Fruit fly (Drosophila melanogaster) whole organism, embryonic: ENCODE results near the gene Patr-1.

Experiments
- BtbVII ChIP-seq: fragments of 200-800 bp; sonication (Bioruptor generic); optimal IDR thresholded peaks from 3 replicates; lab custom pipeline; 2017; ENCODE audit warnings: missing biosample characterization, mild to moderate bottlenecking, missing genetic modification characterization
- CG12219 ChIP-seq: fragments of 200-800 bp; sonication (Bioruptor generic); optimal IDR thresholded peaks from 3 replicates; lab custom pipeline; 2018; ENCODE audit warnings: missing biosample characterization, mild to moderate bottlenecking, missing genetic modification characterization
- CG12769 ChIP-seq: fragments of 200-800 bp; sonication (Bioruptor generic); optimal IDR thresholded peaks from 2 replicates; lab custom pipeline; 2019; ENCODE audit warnings: missing biosample characterization, mild to moderate bottlenecking, missing genetic modification characterization, moderate library complexity
- CG13424 ChIP-seq: fragments of 200-800 bp; sonication (Bioruptor generic); optimal IDR thresholded peaks from 2 replicates; lab custom pipeline; 2019; ENCODE audit warnings: missing biosample characterization, mild to moderate bottlenecking, missing genetic modification characterization, moderate library complexity
- CG18764 ChIP-seq: fragments of 200-800 bp; sonication (Bioruptor generic); optimal IDR thresholded peaks from 3 replicates; lab custom pipeline; 2016; ENCODE audit warnings: missing biosample characterization, missing genetic modification characterization
- CG32772 ChIP-seq: fragments of 200-800 bp; sonication (Bioruptor generic); IDR thresholded peaks from 2 replicates; pipeline ENCODE4 v1.3.6; 2022; ENCODE audit warnings: missing biosample characterization, missing genetic modification characterization
- CG3407 ChIP-seq: fragments of 200-800 bp; sonication (Bioruptor generic); optimal IDR thresholded peaks from 2 replicates; lab custom pipeline; 2018; ENCODE audit warnings: missing biosample characterization, mild to moderate bottlenecking, missing genetic modification characterization
- CG3847 ChIP-seq: fragments of 200-800 bp; sonication (Bioruptor generic); IDR thresholded peaks from 2 replicates; pipeline ENCODE4 v1.3.6; 2022; ENCODE audit warnings: missing biosample characterization, missing genetic modification characterization
- CG3995 ChIP-seq: fragments of 200-800 bp; sonication (Bioruptor generic); optimal IDR thresholded peaks from 3 replicates; lab custom pipeline; 2016; ENCODE audit warnings: missing biosample characterization, missing genetic modification characterization
- CG4360 ChIP-seq: fragments of 200-800 bp; sonication (Bioruptor generic); IDR thresholded peaks from 2 replicates; pipeline ENCODE4 v1.3.6; 2022; ENCODE audit warnings: missing biosample characterization, missing genetic modification characterization
- CG4424 ChIP-seq: fragments of 200-800 bp; sonication (Bioruptor generic); optimal IDR thresholded peaks from 3 replicates; lab custom pipeline; 2016; ENCODE audit warnings: missing biosample characterization, missing genetic modification characterization
- CG5180 ChIP-seq: fragments of 200-800 bp; sonication (Bioruptor generic); optimal IDR thresholded peaks from 3 replicates; lab custom pipeline; 2017; ENCODE audit warnings: missing biosample characterization, missing genetic modification characterization, mild to moderate bottlenecking, moderate library complexity, missing genetic modification reagents
- CG6272 ChIP-seq: fragments of 200-800 bp; sonication (Bioruptor generic); IDR thresholded peaks from 2 replicates; pipeline ENCODE4 v1.3.6; 2022; ENCODE audit warnings: missing biosample characterization, missing genetic modification characterization
- CG6813 ChIP-seq: fragments of 200-800 bp; sonication (Bioruptor generic); optimal IDR thresholded peaks from 2 replicates; lab custom pipeline; 2017; ENCODE audit warnings: missing biosample characterization, missing genetic modification characterization, mild to moderate bottlenecking, moderate library complexity, missing genetic modification reagents
- CG7556 ChIP-seq: fragments of 200-800 bp; sonication (Bioruptor generic); optimal IDR thresholded peaks from 2 replicates; lab custom pipeline; 2017; ENCODE audit warnings: missing biosample characterization, mild to moderate bottlenecking, missing genetic modification characterization
- CG7987 ChIP-seq: fragments of 200-800 bp; sonication (Bioruptor generic); optimal IDR thresholded peaks from 2 replicates; lab custom pipeline; 2018; ENCODE audit warnings: missing biosample characterization, mild to moderate bottlenecking, missing genetic modification characterization, moderate library complexity
- CoRest ChIP-seq: fragments of 200-800 bp; sonication (Bioruptor generic); optimal IDR thresholded peaks from 3 replicates; lab custom pipeline; 2018; ENCODE audit warnings: missing biosample characterization, mild to moderate bottlenecking, missing genetic modification characterization, moderate library complexity
- D19A ChIP-seq: fragments of 200-800 bp; optimal IDR thresholded peaks from 3 replicates; lab custom pipeline; 2019; ENCODE audit warnings: missing biosample characterization, mild to moderate bottlenecking, missing genetic modification characterization, moderate library complexity
- Dll ChIP-seq: fragments of 200-800 bp; sonication (Bioruptor generic); IDR thresholded peaks from 4 replicates; pipeline ENCODE4 v1.3.6; 2022; ENCODE audit warnings: missing biosample characterization, missing genetic modification characterization; ENCODE audit not compliant: partially characterized antibody
- E2f2 ChIP-seq: fragments of 200-800 bp; sonication (Bioruptor generic); IDR thresholded peaks from 2 replicates; pipeline ENCODE4 v1.3.6; 2022; ENCODE audit warnings: missing biosample characterization, missing genetic modification characterization
- Ets65A ChIP-seq: fragments of 200-800 bp; sonication (Bioruptor generic); peaks from one replicate; lab custom pipeline; 2016; ENCODE audit warnings: missing biosample characterization, missing genetic modification characterization
- Fer3 ChIP-seq: fragments of 200-800 bp; sonication (Bioruptor generic); optimal IDR thresholded peaks from 2 replicates; lab custom pipeline; 2018; ENCODE audit warnings: missing biosample characterization, mild to moderate bottlenecking, missing genetic modification characterization, moderate library complexity
- HLH3B ChIP-seq: fragments of 200-800 bp; sonication (Bioruptor generic); IDR thresholded peaks from 2 replicates; pipeline ENCODE4 v1.3.6; 2022; ENCODE audit warnings: missing biosample characterization, missing genetic modification characterization
- HLH54F ChIP-seq: fragments of 200-800 bp; sonication (Bioruptor generic); optimal IDR thresholded peaks from 3 replicates; lab custom pipeline; 2016; ENCODE audit warnings: missing biosample characterization, missing genetic modification characterization
- HLHmδ ChIP-seq: fragments of 200-800 bp; sonication (Bioruptor generic); optimal IDR thresholded peaks from 2 replicates; lab custom pipeline; 2018; ENCODE audit warnings: missing biosample characterization, mild to moderate bottlenecking, missing genetic modification characterization, moderate library complexity
- HmgD ChIP-seq: fragments of 200-800 bp; sonication (Bioruptor generic); optimal IDR thresholded peaks from 3 replicates; lab custom pipeline; 2016; ENCODE audit warnings: missing biosample characterization, missing genetic modification characterization
- Lhr ChIP-seq: fragments of 200-800 bp; sonication (Bioruptor generic); optimal IDR thresholded peaks from 3 replicates; lab custom pipeline; 2017; ENCODE audit warnings: mild to moderate bottlenecking, missing biosample characterization, missing genetic modification reagents, missing genetic modification characterization
- MBD-R2 ChIP-seq: fragments of 200-800 bp; sonication (Bioruptor generic); IDR thresholded peaks from 2 replicates; pipeline ENCODE4 v1.3.6; 2022; ENCODE audit warnings: missing biosample characterization, missing genetic modification characterization
- Nf-YB ChIP-seq: fragments of 200-800 bp; sonication (Bioruptor generic); optimal IDR thresholded peaks from 3 replicates; lab custom pipeline; 2019; ENCODE audit warnings: missing biosample characterization, mild to moderate bottlenecking, missing genetic modification characterization, moderate library complexity
- abd-A ChIP-seq: fragments of 200-800 bp; sonication (Bioruptor generic); optimal IDR thresholded peaks from 3 replicates; lab custom pipeline; 2019; ENCODE audit warnings: missing biosample characterization, mild to moderate bottlenecking, missing genetic modification characterization, moderate library complexity
- ara ChIP-seq: fragments of 200-800 bp; sonication (Bioruptor generic); IDR thresholded peaks from 2 replicates; pipeline ENCODE4 v1.3.6; 2022; ENCODE audit warnings: missing biosample characterization, missing genetic modification characterization
- bbx ChIP-seq: fragments of 200-800 bp; sonication (Bioruptor generic); IDR thresholded peaks from 2 replicates; pipeline ENCODE4 v1.3.6; 2022; ENCODE audit warnings: missing biosample characterization, missing genetic modification characterization; ENCODE audit not compliant: partially characterized antibody
- bsh ChIP-seq, 2 experiments: fragments of 200-800 bp; sonication (Bioruptor generic); optimal IDR thresholded peaks; 2 replicates each; lab custom pipeline; 2017 to 2018; ENCODE audit warnings: mild to moderate bottlenecking in 2 of 2, missing biosample characterization in 2 of 2, missing genetic modification characterization in 2 of 2, moderate library complexity in 1 of 2
- cato ChIP-seq: fragments of 200-800 bp; sonication (Bioruptor generic); optimal IDR thresholded peaks from 2 replicates; lab custom pipeline; 2016; ENCODE audit warnings: missing biosample characterization, missing genetic modification characterization, borderline replicate concordance
- ci ChIP-seq: fragments of 200-800 bp; sonication (Bioruptor generic); IDR thresholded peaks from 3 replicates; pipeline ENCODE4 v1.3.6; 2022; ENCODE audit warnings: missing biosample characterization, missing genetic modification characterization
- dm ChIP-seq: fragments of 200-800 bp; sonication (Bioruptor generic); optimal IDR thresholded peaks from 3 replicates; lab custom pipeline; 2016; ENCODE audit warnings: missing biosample characterization, missing genetic modification characterization
- dmrt99B ChIP-seq: fragments of 200-800 bp; sonication (Bioruptor generic); optimal IDR thresholded peaks from 2 replicates; lab custom pipeline; 2018; ENCODE audit warnings: missing biosample characterization, mild to moderate bottlenecking, missing genetic modification characterization, moderate library complexity
- fd64A ChIP-seq: fragments of 200-800 bp; sonication (Bioruptor generic); optimal IDR thresholded peaks from 3 replicates; lab custom pipeline; 2018; ENCODE audit warnings: missing biosample characterization, mild to moderate bottlenecking, missing genetic modification characterization
- fru ChIP-seq: fragments of >200 bp; optimal IDR thresholded peaks from 2 replicates; lab custom pipeline; 2017
- hth ChIP-seq: fragments of >200 bp; optimal IDR thresholded peaks from 2 replicates; lab custom pipeline; 2017; ENCODE audit warnings: inconsistent platforms
- kay ChIP-seq: fragments of 200-800 bp; sonication (Bioruptor generic); optimal IDR thresholded peaks from 2 replicates; lab custom pipeline; 2016; ENCODE audit warnings: missing biosample characterization, missing genetic modification characterization
- klu ChIP-seq: fragments of 200-800 bp; sonication (Bioruptor generic); IDR thresholded peaks from 2 replicates; pipeline ENCODE4 v1.3.6; 2022; ENCODE audit warnings: missing biosample characterization, missing genetic modification characterization
- knrl ChIP-seq: fragments of 200-800 bp; sonication (Bioruptor generic); IDR thresholded peaks from 3 replicates; pipeline ENCODE4 v1.3.6; 2022; ENCODE audit warnings: missing biosample characterization, missing genetic modification characterization; ENCODE audit not compliant: partially characterized antibody
- oc ChIP-seq: fragments of 200-800 bp; sonication (Bioruptor generic); optimal IDR thresholded peaks from 2 replicates; lab custom pipeline; 2018; ENCODE audit warnings: missing biosample characterization, mild to moderate bottlenecking, missing genetic modification characterization, moderate library complexity
- pros ChIP-seq: fragments of 200-800 bp; sonication (Bioruptor generic); optimal IDR thresholded peaks from 3 replicates; lab custom pipeline; 2019; ENCODE audit warnings: missing biosample characterization, mild to moderate bottlenecking, missing genetic modification characterization, moderate library complexity
- rib ChIP-seq: fragments of 200-800 bp; sonication (Bioruptor generic); IDR thresholded peaks from 2 replicates; pipeline ENCODE4 v1.3.6; 2022; ENCODE audit warnings: missing biosample characterization, missing genetic modification characterization
- sima ChIP-seq: fragments of 200-800 bp; sonication (Bioruptor generic); optimal IDR thresholded peaks from 2 replicates; lab custom pipeline; 2016; ENCODE audit warnings: missing biosample characterization, missing genetic modification characterization
- slbo ChIP-seq: fragments of 200-800 bp; sonication (Bioruptor generic); IDR thresholded peaks from 2 replicates; pipeline ENCODE4 v1.3.6; 2022; ENCODE audit warnings: missing biosample characterization, missing genetic modification characterization
- slp2 ChIP-seq: fragments of 200-800 bp; sonication (Bioruptor generic); optimal IDR thresholded peaks from 2 replicates; lab custom pipeline; 2016; ENCODE audit warnings: missing biosample characterization, missing genetic modification characterization
- ssp ChIP-seq: fragments of 200-800 bp; sonication (Bioruptor generic); IDR thresholded peaks from 2 replicates; pipeline ENCODE4 v1.3.6; 2022; ENCODE audit warnings: missing biosample characterization, missing genetic modification characterization
- trem ChIP-seq: fragments of 200-800 bp; optimal IDR thresholded peaks from 3 replicates; lab custom pipeline; 2019; ENCODE audit warnings: missing biosample characterization, mild to moderate bottlenecking, missing genetic modification characterization, moderate library complexity

Patr-1 gene

dm6 chr3R:17077968-17078417 is 34.6 kb downstream of the Patr-1 start:
- TF ChIP-seq MBD-R2 (GFP tag; lab: Robert Waterston, UW) = no peak; the same call in 1 of the 2 replicates
- no peak for TF ChIP-seq oc
- TF ChIP-seq hth (lab: Kevin White, UChicago) = no peak
- TF ChIP-seq CG7987 (GFP tag; lab: Kevin White, UChicago) = peak; percentile 78
- no peak for TF ChIP-seq dmrt99B (tag; lab: Kevin White, UChicago)
- no peak for TF ChIP-seq slp2 (GFP tag; lab: Kevin White, UChicago)
- TF ChIP-seq ara (GFP tag; lab: Robert Waterston, UW) = no peak
- TF ChIP-seq trem (tag; lab: Kevin White, UChicago) = no peak
- no peak for TF ChIP-seq kay (GFP tag; lab: Kevin White, UChicago)
- no peak for TF ChIP-seq bsh (GFP tag; optimal IDR thresholded peaks at IDR 0.05; lab: Kevin White, UChicago)
- peak; percentile 43; the same call in 1 of the 2 replicates for TF ChIP-seq HLH3B (GFP tag; lab: Robert Waterston, UW)
- TF ChIP-seq CG13424 (tag; lab: Kevin White, UChicago) = no peak
- TF ChIP-seq ssp = no peak
- no peak for TF ChIP-seq CG6272 (GFP tag; lab: Robert Waterston, UW)
- TF ChIP-seq pros = peak; percentile 20
- no peak for TF ChIP-seq Nf-YB (GFP tag; lab: Kevin White, UChicago)
- no peak for TF ChIP-seq E2f2
- TF ChIP-seq ci (GFP tag; lab: Robert Waterston, UW) = peak; percentile 32; the same call in 2 of the 3 replicates
- no peak for TF ChIP-seq HmgD
- TF ChIP-seq CG7556 (GFP tag; lab: Kevin White, UChicago) = no peak
- TF ChIP-seq Ets65A (GFP tag; lab: Kevin White, UChicago) = no peak
- no peak for TF ChIP-seq HLH54F (GFP tag; lab: Kevin White, UChicago)
- TF ChIP-seq sima (GFP tag; lab: Kevin White, UChicago) = no peak
- TF ChIP-seq HLHmδ (GFP tag; lab: Kevin White, UChicago) = peak; percentile 51
- no peak for TF ChIP-seq CG32772 (GFP tag; lab: Robert Waterston, UW)
- no peak for TF ChIP-seq CG4424
- peak; percentile 3 for TF ChIP-seq CG6813 (GFP tag; lab: Kevin White, UChicago)
- TF ChIP-seq CG3847 = no peak
- TF ChIP-seq fd64A (GFP tag; lab: Kevin White, UChicago) = no peak
- TF ChIP-seq fru (lab: Kevin White, UChicago) = no peak
- no peak for TF ChIP-seq Lhr
- TF ChIP-seq CG3995 (GFP tag; lab: Kevin White, UChicago) = no peak
- TF ChIP-seq CG4360 (GFP tag; lab: Robert Waterston, UW) = no peak
- no peak for TF ChIP-seq Dll (GFP tag; lab: Robert Waterston, UW)
- peak; percentile 19 for TF ChIP-seq BtbVII (GFP tag; lab: Kevin White, UChicago)
- no peak for TF ChIP-seq abd-A (tag; lab: Kevin White, UChicago)
- no peak for TF ChIP-seq CG3407 (GFP tag; lab: Kevin White, UChicago)
- TF ChIP-seq CoRest (tag; lab: Kevin White, UChicago) = no peak
- 0 out of 3 replicates have a peak, but pooled peaks have one; percentile 18 for TF ChIP-seq knrl (GFP tag; lab: Robert Waterston, UW)
- no peak for TF ChIP-seq dm (GFP tag; lab: Kevin White, UChicago)
- peak; percentile 60 for TF ChIP-seq CG12769 (tag; lab: Kevin White, UChicago)
- TF ChIP-seq rib (GFP tag; lab: Robert Waterston, UW) = peak; percentile 71
- TF ChIP-seq CG18764 = no peak
- 0 out of 2 replicates have a peak, but pooled peaks have one; percentile 29 for TF ChIP-seq bbx (GFP tag; lab: Robert Waterston, UW)
- TF ChIP-seq slbo = no peak
- no peak for TF ChIP-seq klu (GFP tag; lab: Robert Waterston, UW)
- peak; percentile 11 for TF ChIP-seq CG12219 (GFP tag; lab: Kevin White, UChicago)
- no peak for TF ChIP-seq D19A (tag; lab: Kevin White, UChicago)
- peak; percentile 8 for TF ChIP-seq Fer3 (tag; lab: Kevin White, UChicago)
- TF ChIP-seq CG5180 (GFP tag; lab: Kevin White, UChicago) = no peak
- TF ChIP-seq cato = no peak
